Fruit fly (Drosophila melanogaster) whole organism, embryonic: Measurements from ENCODE around the gene Ccdc58.

Source experiments
- Awh ChIP-seq: fragments of 200-800 bp; sonication (Bioruptor generic); IDR thresholded peaks from 2 replicates; pipeline ENCODE4, ENCODE4 v1.3.6; 2022; ENCODE audit warnings: missing biosample characterization, missing genetic modification characterization
- B-H1 ChIP-seq: fragments of 200-800 bp; sonication (Bioruptor generic); IDR thresholded peaks from 3 replicates; pipeline ENCODE4 v1.3.6; 2022; ENCODE audit warnings: missing biosample characterization, missing genetic modification characterization
- Bdp1 ChIP-seq: fragments of 200-800 bp; sonication (Bioruptor generic); optimal IDR thresholded peaks from 3 replicates; lab custom pipeline; 2016; ENCODE audit warnings: missing biosample characterization, missing genetic modification characterization
- CG10543 ChIP-seq: fragments of 200-800 bp; sonication (Bioruptor generic); optimal IDR thresholded peaks from 3 replicates; lab custom pipeline; 2017; ENCODE audit warnings: missing biosample characterization, mild to moderate bottlenecking, missing genetic modification characterization, moderate library complexity
- CG11504 ChIP-seq: fragments of 200-800 bp; sonication (Bioruptor generic); optimal IDR thresholded peaks from 3 replicates; lab custom pipeline; 2019; ENCODE audit warnings: missing biosample characterization, mild to moderate bottlenecking, missing genetic modification characterization, moderate library complexity
- CG11723 ChIP-seq: fragments of 200-800 bp; sonication (Bioruptor generic); optimal IDR thresholded peaks from 2 replicates; lab custom pipeline; 2017; ENCODE audit warnings: missing biosample characterization, mild to moderate bottlenecking, missing genetic modification characterization
- CG12071 ChIP-seq: fragments of 200-800 bp; sonication (Bioruptor generic); optimal IDR thresholded peaks from 3 replicates; lab custom pipeline; 2018; ENCODE audit warnings: missing biosample characterization, mild to moderate bottlenecking, missing genetic modification characterization
- CG1233 ChIP-seq: fragments of 200-800 bp; sonication (Bioruptor generic); optimal IDR thresholded peaks from 4 replicates; lab custom pipeline; 2018; ENCODE audit warnings: missing biosample characterization, mild to moderate bottlenecking, missing genetic modification characterization
- CG13287 ChIP-seq: fragments of 200-800 bp; sonication (Bioruptor generic); IDR thresholded peaks from 2 replicates; pipeline ENCODE4 v1.3.6; 2022; ENCODE audit warnings: missing biosample characterization, missing genetic modification characterization; ENCODE audit not compliant: partially characterized antibody
- CG15696 ChIP-seq: fragments of 200-800 bp; sonication (Bioruptor generic); optimal IDR thresholded peaks from 2 replicates; lab custom pipeline; 2019; ENCODE audit warnings: missing biosample characterization, mild to moderate bottlenecking, missing genetic modification characterization, moderate library complexity
- CG1647 ChIP-seq: fragments of 200-800 bp; sonication (Bioruptor generic); optimal IDR thresholded peaks from 3 replicates; lab custom pipeline; 2016; ENCODE audit warnings: missing biosample characterization, missing genetic modification characterization
- CG16815 ChIP-seq: fragments of 200-800 bp; sonication (Bioruptor generic); optimal IDR thresholded peaks from 3 replicates; lab custom pipeline; 2017; ENCODE audit warnings: missing biosample characterization, mild to moderate bottlenecking, missing genetic modification characterization
- CG1792 ChIP-seq: fragments of 200-800 bp; sonication (Bioruptor generic); optimal IDR thresholded peaks from 2 replicates; lab custom pipeline; 2016; ENCODE audit warnings: missing biosample characterization, missing genetic modification characterization
- CG2712 ChIP-seq: fragments of 200-800 bp; optimal IDR thresholded peaks from 3 replicates; lab custom pipeline; 2019; ENCODE audit warnings: missing biosample characterization, mild to moderate bottlenecking, missing genetic modification characterization, moderate library complexity
- CG4617 ChIP-seq: fragments of 200-800 bp; sonication (Bioruptor generic); optimal IDR thresholded peaks from 3 replicates; lab custom pipeline; 2016; ENCODE audit warnings: missing biosample characterization, missing genetic modification characterization, borderline replicate concordance
- CG4854 ChIP-seq: fragments of 200-800 bp; sonication (Bioruptor generic); optimal IDR thresholded peaks from 2 replicates; lab custom pipeline; 2016; ENCODE audit warnings: missing biosample characterization, missing genetic modification characterization, inconsistent platforms
- CG6791 ChIP-seq: fragments of 200-800 bp; sonication (Bioruptor generic); IDR thresholded peaks from 3 replicates; pipeline ENCODE4 v1.3.6; 2022; ENCODE audit warnings: missing biosample characterization, missing genetic modification characterization; ENCODE audit not compliant: partially characterized antibody
- CG7928 ChIP-seq: fragments of 200-800 bp; sonication (Bioruptor generic); optimal IDR thresholded peaks from 2 replicates; lab custom pipeline; 2017; ENCODE audit warnings: missing biosample characterization, mild to moderate bottlenecking, missing genetic modification characterization
- CG7963 ChIP-seq: fragments of 200-800 bp; sonication (Bioruptor generic); IDR thresholded peaks from 3 replicates; pipeline ENCODE4 v1.3.6; 2022; ENCODE audit warnings: missing biosample characterization, missing genetic modification characterization; ENCODE audit not compliant: partially characterized antibody
- CG8290 ChIP-seq, 3 experiments: fragments of 200-800 bp; sonication (Bioruptor generic); optimal IDR thresholded peaks; 2 replicates each; lab custom pipeline; 2016 to 2019; ENCODE audit warnings: missing biosample characterization in 3 of 3, missing genetic modification characterization in 3 of 3, mild to moderate bottlenecking in 2 of 3, moderate library complexity in 1 of 3
- CG8924 ChIP-seq: fragments of 200-800 bp; optimal IDR thresholded peaks from 3 replicates; lab custom pipeline; 2019; ENCODE audit warnings: missing biosample characterization, mild to moderate bottlenecking, missing genetic modification characterization, moderate library complexity
- CTCF ChIP-seq: fragments of 200-800 bp; sonication (Bioruptor generic); optimal IDR thresholded peaks from 2 replicates; lab custom pipeline; 2017; ENCODE audit warnings: missing biosample characterization, mild to moderate bottlenecking, missing genetic modification characterization, moderate library complexity
- CkIIα-i1 ChIP-seq: fragments of 200-800 bp; sonication (Bioruptor generic); IDR thresholded peaks from 2 replicates; pipeline ENCODE4 v1.3.6; 2022; ENCODE audit warnings: missing biosample characterization, missing genetic modification characterization
- Ets65A ChIP-seq: fragments of 200-800 bp; sonication (Bioruptor generic); peaks from one replicate; lab custom pipeline; 2016; ENCODE audit warnings: missing biosample characterization, missing genetic modification characterization
- MBD-R2 ChIP-seq: fragments of 200-800 bp; sonication (Bioruptor generic); IDR thresholded peaks from 2 replicates; pipeline ENCODE4 v1.3.6; 2022; ENCODE audit warnings: missing biosample characterization, missing genetic modification characterization
- Rfx ChIP-seq: fragments of 200-800 bp; sonication (Bioruptor generic); IDR thresholded peaks from 2 replicates; pipeline ENCODE4 v1.3.6; 2022; ENCODE audit warnings: missing biosample characterization, missing genetic modification characterization
- Spps ChIP-seq: fragments of 200-800 bp; sonication (Bioruptor generic); optimal IDR thresholded peaks from 2 replicates; lab custom pipeline; 2018; ENCODE audit warnings: missing biosample characterization, mild to moderate bottlenecking, missing genetic modification characterization
- Vsx1 ChIP-seq: fragments of 200-800 bp; sonication (Bioruptor generic); optimal IDR thresholded peaks from 2 replicates; lab custom pipeline; 2017; ENCODE audit warnings: missing biosample characterization, mild to moderate bottlenecking, missing genetic modification characterization, missing genetic modification reagents
- Xrp1 ChIP-seq: fragments of 200-800 bp; sonication (Bioruptor generic); IDR thresholded peaks from 2 replicates; pipeline ENCODE4 v1.3.6; 2022; ENCODE audit warnings: missing biosample characterization, missing genetic modification characterization
- amos ChIP-seq: fragments of 200-800 bp; sonication (Bioruptor generic); IDR thresholded peaks from 2 replicates; pipeline ENCODE4 v1.3.6; 2022; ENCODE audit warnings: missing biosample characterization, missing genetic modification characterization; ENCODE audit not compliant: partially characterized antibody
- bbx ChIP-seq: fragments of 200-800 bp; sonication (Bioruptor generic); IDR thresholded peaks from 2 replicates; pipeline ENCODE4 v1.3.6; 2022; ENCODE audit warnings: missing biosample characterization, missing genetic modification characterization; ENCODE audit not compliant: partially characterized antibody
- bowl ChIP-seq: fragments of 200-800 bp; sonication (Bioruptor generic); IDR thresholded peaks from 2 replicates; pipeline ENCODE4 v1.3.6; 2022; ENCODE audit warnings: missing biosample characterization, missing genetic modification characterization
- dmrt99B ChIP-seq: fragments of 200-800 bp; sonication (Bioruptor generic); optimal IDR thresholded peaks from 2 replicates; lab custom pipeline; 2018; ENCODE audit warnings: missing biosample characterization, mild to moderate bottlenecking, missing genetic modification characterization, moderate library complexity
- emc ChIP-seq: fragments of 200-800 bp; sonication (Bioruptor generic); optimal IDR thresholded peaks from 2 replicates; lab custom pipeline; 2016; ENCODE audit warnings: missing biosample characterization, missing genetic modification characterization
- eve ChIP-seq, 2 experiments: fragments of >200 bp; optimal IDR thresholded peaks; 2 replicates each; lab custom pipeline; 2017; ENCODE audit warnings: missing biosample characterization in 2 of 2, missing genetic modification characterization in 2 of 2
- gce ChIP-seq: fragments of 200-800 bp; sonication (Bioruptor generic); IDR thresholded peaks from 3 replicates; pipeline ENCODE4 v1.3.6; 2022; ENCODE audit warnings: missing biosample characterization, missing genetic modification characterization
- gcm2 ChIP-seq: fragments of 200-800 bp; sonication (Bioruptor generic); optimal IDR thresholded peaks from 2 replicates; lab custom pipeline; 2016; ENCODE audit warnings: missing biosample characterization, missing genetic modification characterization
- kni ChIP-seq: fragments of 200-800 bp; sonication (Bioruptor generic); optimal IDR thresholded peaks from 3 replicates; lab custom pipeline; 2017; ENCODE audit warnings: mild to moderate bottlenecking, missing biosample characterization, missing genetic modification reagents, missing genetic modification characterization
- knrl ChIP-seq: fragments of 200-800 bp; sonication (Bioruptor generic); IDR thresholded peaks from 3 replicates; pipeline ENCODE4 v1.3.6; 2022; ENCODE audit warnings: missing biosample characterization, missing genetic modification characterization; ENCODE audit not compliant: partially characterized antibody
- lbe ChIP-seq: fragments of 200-800 bp; sonication (Bioruptor generic); optimal IDR thresholded peaks from 2 replicates; lab custom pipeline; 2016; ENCODE audit warnings: missing biosample characterization, mild to moderate bottlenecking, missing genetic modification characterization
- mld ChIP-seq: fragments of 200-800 bp; sonication (Bioruptor generic); IDR thresholded peaks from 3 replicates; pipeline ENCODE4 v1.3.6; 2022; ENCODE audit warnings: missing biosample characterization, missing genetic modification characterization; ENCODE audit not compliant: partially characterized antibody
- org-1 ChIP-seq: fragments of 200-800 bp; sonication (Bioruptor generic); optimal IDR thresholded peaks from 2 replicates; lab custom pipeline; 2017; ENCODE audit warnings: missing biosample characterization, missing genetic modification characterization
- otp ChIP-seq: fragments of 200-800 bp; sonication (Bioruptor generic); IDR thresholded peaks from 3 replicates; pipeline ENCODE4, ENCODE4 v1.3.6; 2022; ENCODE audit warnings: missing biosample characterization, missing genetic modification characterization
- pan ChIP-seq, 4 experiments: fragments of >200 bp in 3 of 4; fragments of 200-800 bp in 1 of 4; sonication (Bioruptor generic) in 1 of 4; optimal IDR thresholded peaks in 3 of 4; IDR thresholded peaks in 1 of 4; 2 replicates each; pipeline versions ENCODE4 v1.3.6 to Lab custom; 2017 to 2022; ENCODE audit warnings: missing biosample characterization in 2 of 4, missing genetic modification characterization in 2 of 4, mixed read lengths in 1 of 4
- pnt ChIP-seq: fragments of 200-800 bp; sonication (Bioruptor generic); optimal IDR thresholded peaks from 3 replicates; lab custom pipeline; 2016; ENCODE audit warnings: missing biosample characterization, missing genetic modification characterization
- tio ChIP-seq: fragments of 200-800 bp; sonication (Bioruptor generic); optimal IDR thresholded peaks from 2 replicates; lab custom pipeline; 2017; ENCODE audit warnings: missing biosample characterization, missing genetic modification characterization, inconsistent platforms
- unc-4 ChIP-seq: fragments of 200-800 bp; sonication (Bioruptor generic); IDR thresholded peaks from 2 replicates; pipeline ENCODE4 v1.3.6; 2022; ENCODE audit warnings: missing biosample characterization, missing genetic modification characterization; ENCODE audit not compliant: partially characterized antibody
- zf30C ChIP-seq: fragments of 200-800 bp; sonication (Bioruptor generic); optimal IDR thresholded peaks from 3 replicates; lab custom pipeline; 2018; ENCODE audit warnings: missing biosample characterization, mild to moderate bottlenecking, missing genetic modification characterization

Gene Ccdc58

DNA sequence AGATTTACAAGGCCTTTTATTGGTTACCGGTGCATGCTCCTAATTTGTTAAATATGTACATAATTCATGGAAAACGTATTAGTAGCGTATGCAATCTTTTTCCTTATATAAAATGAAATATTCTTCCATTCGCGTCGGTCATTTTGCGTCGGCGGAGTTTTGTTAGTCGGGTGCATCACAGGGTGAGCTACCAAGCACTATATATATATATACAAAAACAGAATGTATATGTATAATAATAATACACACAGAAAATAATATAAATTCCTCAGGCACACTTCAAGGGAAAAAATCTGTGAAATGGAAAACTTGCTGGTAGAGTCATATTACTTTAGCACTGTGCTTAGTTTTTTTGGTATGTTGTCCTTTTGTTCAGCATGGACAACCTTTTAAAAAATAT lies 6.0 kb upstream of the Ccdc58 start, which contains the start of gene Ir76a (continued):
- TF ChIP-seq kni (GFP tag; lab: Kevin White, UChicago) (no peak), tio (GFP tag; lab: Kevin White, UChicago) (no peak), emc (GFP tag; lab: Kevin White, UChicago) (no peak), CG6791 (no peak), Xrp1 (GFP tag; lab: Robert Waterston, UW) (no peak), CG1647 (GFP tag; lab: Kevin White, UChicago) (no peak), zf30C (GFP tag; lab: Kevin White, UChicago) (no peak)

dm6 chr3L:19801105-19801504 lies 3.9 kb upstream of the Ccdc58 start, which contains the start of gene CG14102:
CG14102 (minus strand) TSS chr3L:19801291.
- no peak; the same call in 2 of the 3 replicates for TF ChIP-seq knrl (GFP tag; lab: Robert Waterston, UW)
- no peak for TF ChIP-seq CG10543 (GFP tag; lab: Kevin White, UChicago)
- no peak for TF ChIP-seq Rfx (GFP tag; lab: Robert Waterston, UW)
- TF ChIP-seq bowl (GFP tag; lab: Robert Waterston, UW) = no peak
- TF ChIP-seq emc (GFP tag; lab: Kevin White, UChicago) = no peak
- TF ChIP-seq pnt = no peak
- TF ChIP-seq B-H1 = no peak
- TF ChIP-seq CG8924 (tag; lab: Kevin White, UChicago) = no peak
- no peak for TF ChIP-seq eve (GFP tag; optimal IDR thresholded peaks at IDR 0.05; lab: Kevin White, UChicago)
- peak; percentile 21 for TF ChIP-seq Ets65A
- no peak for TF ChIP-seq CkIIα-i1
- no peak for TF ChIP-seq CG7928 (GFP tag; lab: Kevin White, UChicago)
- no peak for TF ChIP-seq CG8290 (GFP tag; optimal IDR thresholded peaks at IDR 0.05; lab: Kevin White, UChicago)
- TF ChIP-seq CG8290 (tag; optimal IDR thresholded peaks at IDR 0.05; lab: Kevin White, UChicago) = no peak
- 0 out of 3 replicates have a peak, but pooled peaks have one; percentile 21 for TF ChIP-seq CG7963 (GFP tag; lab: Robert Waterston, UW)
- no peak for TF ChIP-seq otp (GFP tag; lab: Robert Waterston, UW)
- TF ChIP-seq CTCF (GFP tag; lab: Kevin White, UChicago) = no peak
- peak; percentile 27; the same call in 1 of the 2 replicates for TF ChIP-seq bbx
- peak; percentile 66 for TF ChIP-seq MBD-R2
- no peak for TF ChIP-seq Bdp1 (GFP tag; lab: Kevin White, UChicago)
- no peak for TF ChIP-seq Awh (GFP tag; lab: Robert Waterston, UW)
- peak; percentile 59 for TF ChIP-seq CG13287 (GFP tag; lab: Robert Waterston, UW)
- TF ChIP-seq CG15696 (tag; lab: Kevin White, UChicago) = no peak
- TF ChIP-seq CG2712 (tag; lab: Kevin White, UChicago) = no peak
- no peak for TF ChIP-seq dmrt99B (tag; lab: Kevin White, UChicago)
- peak; percentile 67 for TF ChIP-seq amos (GFP tag; lab: Robert Waterston, UW)
- no peak for TF ChIP-seq CG4854 (GFP tag; lab: Kevin White, UChicago)
- TF ChIP-seq Vsx1 = no peak
- TF ChIP-seq lbe = peak; percentile 27
- TF ChIP-seq Spps = no peak
- TF ChIP-seq CG11504 (tag; lab: Kevin White, UChicago) = no peak
- TF ChIP-seq CG11723 = no peak
- TF ChIP-seq pan (optimal IDR thresholded peaks at IDR 0.05; lab: Kevin White, UChicago) = no peak
- TF ChIP-seq pan (GFP tag; optimal IDR thresholded peaks at IDR 0.05 in 1 of 2, IDR thresholded peaks at IDR 0.05 in 1 of 2) = no peak
- TF ChIP-seq unc-4 (GFP tag; lab: Robert Waterston, UW) = peak; percentile 67
- TF ChIP-seq CG1233 (GFP tag; lab: Kevin White, UChicago) = no peak
- no peak for TF ChIP-seq gce (GFP tag; lab: Robert Waterston, UW)
- no peak for TF ChIP-seq gcm2 (GFP tag; lab: Kevin White, UChicago)
- TF ChIP-seq org-1 (GFP tag; lab: Kevin White, UChicago) = no peak
- no peak for TF ChIP-seq CG16815 (GFP tag; lab: Kevin White, UChicago)
- TF ChIP-seq CG1792 (GFP tag; lab: Kevin White, UChicago) = no peak
- TF ChIP-seq mld (GFP tag; lab: Robert Waterston, UW) = 0 out of 3 replicates have a peak, but pooled peaks have one; percentile 9
- no peak for TF ChIP-seq CG4617 (GFP tag; lab: Kevin White, UChicago)
- TF ChIP-seq CG12071 = no peak
